Fruit fly (Drosophila melanogaster) whole organism, wandering third instar larva: ENCODE results near the gene Ets21C.

Experiments
- Abd-B ChIP-seq: fragments of >200 bp; optimal IDR thresholded peaks from 2 replicates; lab custom pipeline; 2017; ENCODE audit warnings: missing biosample characterization, missing genetic modification characterization
- CG32264 ChIP-seq: fragments of 200-800 bp; sonication (Bioruptor generic); optimal IDR thresholded peaks from 2 replicates; lab custom pipeline; 2016; ENCODE audit warnings: missing biosample characterization, missing genetic modification characterization
- CG9705 ChIP-seq: fragments of 200-800 bp; sonication (Bioruptor generic); optimal IDR thresholded peaks from 2 replicates; lab custom pipeline; 2018; ENCODE audit warnings: missing biosample characterization, mild to moderate bottlenecking, missing genetic modification characterization
- CrebA ChIP-seq: fragments of 200-800 bp; sonication (Bioruptor generic); optimal IDR thresholded peaks from 2 replicates; lab custom pipeline; 2016; ENCODE audit warnings: missing biosample characterization, mild to moderate bottlenecking, missing genetic modification characterization, borderline replicate concordance
- Dfd ChIP-seq: fragments of >200 bp; optimal IDR thresholded peaks from 2 replicates; lab custom pipeline; 2017; ENCODE audit warnings: missing biosample characterization, missing genetic modification characterization
- Dif ChIP-seq: fragments of 200-275, 200-300 bp; sonication (Bioruptor generic); optimal IDR thresholded peaks from 2 replicates; lab custom pipeline; 2018; ENCODE audit warnings: missing biosample characterization, missing genetic modification characterization; ENCODE audit not compliant: partially characterized antibody
- GATAd ChIP-seq: sonication (Bioruptor generic); optimal IDR thresholded peaks from 2 replicates; lab custom pipeline; 2016; ENCODE audit warnings: missing biosample characterization, missing genetic modification characterization
- HLH106 ChIP-seq: fragments of 200-800 bp; optimal IDR thresholded peaks from 3 replicates; lab custom pipeline; 2019; ENCODE audit warnings: missing biosample characterization, mild to moderate bottlenecking, missing genetic modification characterization, moderate library complexity
- Hnf4 ChIP-seq: fragments of 200-800 bp; sonication (Bioruptor generic); optimal IDR thresholded peaks from 2 replicates; lab custom pipeline; 2016; ENCODE audit warnings: missing biosample characterization, mild to moderate bottlenecking, missing genetic modification characterization
- Hr78 ChIP-seq: fragments of >200 bp; optimal IDR thresholded peaks from 2 replicates; lab custom pipeline; 2017; ENCODE audit warnings: missing biosample characterization, missing genetic modification characterization
- Hr83 ChIP-seq: fragments of 200-300 bp; sonication (Bioruptor generic); optimal IDR thresholded peaks from 2 replicates; lab custom pipeline; 2016; ENCODE audit warnings: missing biosample characterization, mild to moderate bottlenecking, missing genetic modification characterization, moderate library complexity; ENCODE audit not compliant: poor library complexity, severe bottlenecking
- Jra ChIP-seq: sonication (Bioruptor generic); optimal IDR thresholded peaks from 2 replicates; lab custom pipeline; 2016; ENCODE audit warnings: missing biosample characterization, missing genetic modification characterization
- Mio ChIP-seq: sonication (Bioruptor generic); optimal IDR thresholded peaks from 2 replicates; lab custom pipeline; 2016; ENCODE audit warnings: missing biosample characterization, missing genetic modification characterization
- Myc ChIP-seq: fragments of >200 bp; optimal IDR thresholded peaks from 2 replicates; lab custom pipeline; 2017
- N ChIP-seq: fragments of >200 bp; optimal IDR thresholded peaks from 2 replicates; lab custom pipeline; 2018; ENCODE audit warnings: missing biosample characterization, missing external identifiers, missing genetic modification characterization
- OdsH ChIP-seq: fragments of 200-800 bp; sonication (Bioruptor generic); optimal IDR thresholded peaks from 2 replicates; lab custom pipeline; 2016; ENCODE audit warnings: missing biosample characterization, mild to moderate bottlenecking, missing genetic modification characterization
- Rel ChIP-seq, 2 experiments: fragments of 200-800 bp; sonication (Bioruptor generic) in 1 of 2; optimal IDR thresholded peaks; 2 replicates in 1 of 2; 3 replicates in 1 of 2; lab custom pipeline; 2016 to 2019; ENCODE audit warnings: mild to moderate bottlenecking in 2 of 2, missing biosample characterization in 2 of 2, missing genetic modification characterization in 2 of 2, moderate library complexity in 1 of 2
- Sp1 ChIP-seq: fragments of 200-800 bp; sonication (Bioruptor generic); optimal IDR thresholded peaks from 3 replicates; lab custom pipeline; 2019; ENCODE audit warnings: missing biosample characterization, mild to moderate bottlenecking, missing genetic modification characterization, moderate library complexity
- Vsx2 ChIP-seq: fragments of 200-300, 225-300 bp; sonication (Bioruptor generic); optimal IDR thresholded peaks from 2 replicates; lab custom pipeline; 2018; ENCODE audit warnings: missing biosample characterization, missing genetic modification characterization; ENCODE audit not compliant: partially characterized antibody
- br ChIP-seq: fragments of 200-800 bp; sonication (Bioruptor generic); optimal IDR thresholded peaks from 2 replicates; lab custom pipeline; 2016; ENCODE audit warnings: missing biosample characterization, missing genetic modification characterization
- brk ChIP-seq: fragments of 200-800 bp; sonication (Bioruptor generic); optimal IDR thresholded peaks from 2 replicates; lab custom pipeline; 2016; ENCODE audit warnings: missing biosample characterization, mild to moderate bottlenecking, missing genetic modification characterization
- dl ChIP-seq, 2 experiments: fragments of 175-275, 200-275 bp in 1 of 2; fragments of 200-275 bp in 1 of 2; sonication (Bioruptor generic); optimal IDR thresholded peaks; lab custom pipeline; 2018; ENCODE audit warnings: mild to moderate bottlenecking in 2 of 2, missing biosample characterization in 2 of 2, missing genetic modification characterization in 2 of 2, moderate library complexity in 2 of 2; ENCODE audit not compliant: partially characterized antibody in 2 of 2, insufficient read depth in 1 of 2
- dmrt93B ChIP-seq: fragments of 200-800 bp; sonication (Bioruptor generic); optimal IDR thresholded peaks from 2 replicates; lab custom pipeline; 2018; ENCODE audit warnings: missing biosample characterization, mild to moderate bottlenecking, missing genetic modification characterization
- dsf ChIP-seq: sonication (Bioruptor generic); optimal IDR thresholded peaks from 2 replicates; lab custom pipeline; 2016; ENCODE audit warnings: missing biosample characterization, missing genetic modification characterization, borderline replicate concordance
- ey ChIP-seq: fragments of 200-800 bp; sonication (Bioruptor generic); optimal IDR thresholded peaks from 2 replicates; lab custom pipeline; 2016; ENCODE audit warnings: missing biosample characterization, missing genetic modification characterization
- foxo ChIP-seq, 2 experiments: fragments of 200-800 bp; sonication (Bioruptor generic); optimal IDR thresholded peaks; 2 replicates in 1 of 2; 3 replicates in 1 of 2; lab custom pipeline; 2016 to 2017; ENCODE audit warnings: missing biosample characterization in 2 of 2, missing genetic modification characterization in 2 of 2
- fru ChIP-seq: fragments of 200-800 bp; sonication (Bioruptor generic); optimal IDR thresholded peaks from 3 replicates; lab custom pipeline; 2016; ENCODE audit warnings: missing biosample characterization, mild to moderate bottlenecking, missing genetic modification characterization
- h ChIP-seq: fragments of 200-800 bp; sonication (Bioruptor generic); optimal IDR thresholded peaks from 3 replicates; lab custom pipeline; 2016; ENCODE audit warnings: missing biosample characterization, mild to moderate bottlenecking, missing genetic modification characterization
- jim ChIP-seq: fragments of 175-275, 200-325 bp; sonication (Bioruptor generic); optimal IDR thresholded peaks from 2 replicates; lab custom pipeline; 2016; ENCODE audit warnings: missing biosample characterization, mild to moderate bottlenecking, missing genetic modification characterization
- lola ChIP-seq: fragments of >200 bp; optimal IDR thresholded peaks from 2 replicates; lab custom pipeline; 2017; ENCODE audit warnings: missing biosample characterization, missing genetic modification characterization
- pan ChIP-seq: fragments of >200 bp; optimal IDR thresholded peaks from 2 replicates; lab custom pipeline; 2017
- psq ChIP-seq: fragments of 200-800 bp; sonication (Bioruptor generic); optimal IDR thresholded peaks from 3 replicates; lab custom pipeline; 2017; ENCODE audit warnings: missing biosample characterization, mild to moderate bottlenecking, missing genetic modification characterization, moderate library complexity
- rgr ChIP-seq: fragments of 200-800 bp; sonication (Bioruptor generic); optimal IDR thresholded peaks from 3 replicates; lab custom pipeline; 2016; ENCODE audit warnings: missing biosample characterization, mild to moderate bottlenecking, missing genetic modification characterization
- sage ChIP-seq: fragments of 200-800 bp; sonication (Bioruptor generic); optimal IDR thresholded peaks from 2 replicates; lab custom pipeline; 2016; ENCODE audit warnings: missing biosample characterization, mild to moderate bottlenecking, missing genetic modification characterization
- sv ChIP-seq: fragments of 200-800 bp; sonication (Bioruptor generic); optimal IDR thresholded peaks from 3 replicates; lab custom pipeline; 2016; ENCODE audit warnings: missing biosample characterization, missing genetic modification characterization
- tai ChIP-seq: sonication (Bioruptor generic); optimal IDR thresholded peaks from 2 replicates; lab custom pipeline; 2016; ENCODE audit warnings: missing biosample characterization, missing genetic modification characterization
- usp ChIP-seq: fragments of >200 bp; optimal IDR thresholded peaks from 2 replicates; lab custom pipeline; 2017; ENCODE audit warnings: missing biosample characterization, missing genetic modification characterization
- woc ChIP-seq: sonication (Bioruptor generic); optimal IDR thresholded peaks from 2 replicates; lab custom pipeline; 2016; ENCODE audit warnings: missing biosample characterization, mild to moderate bottlenecking, missing genetic modification characterization

The Ets21C gene

dm6 chr2L:552432-552929, at the start of gene Ets21C:
Ets21C (minus strand) TSS chr2L:552923.
- TF ChIP-seq OdsH: peak; percentile 43
- TF ChIP-seq woc: no peak
- no peak for TF ChIP-seq dsf (GFP tag; lab: Kevin White, UChicago)
- no peak for TF ChIP-seq GATAd (GFP tag; lab: Kevin White, UChicago)
- TF ChIP-seq Jra (GFP tag; lab: Kevin White, UChicago): peak; percentile 91
- peak; percentile 27 for TF ChIP-seq Rel (GFP tag; optimal IDR thresholded peaks at IDR 0.05; lab: Kevin White, UChicago)
- TF ChIP-seq Rel (tag; optimal IDR thresholded peaks at IDR 0.05; lab: Kevin White, UChicago): peak; percentile 74
- no peak for TF ChIP-seq foxo (GFP tag; optimal IDR thresholded peaks at IDR 0.05; lab: Kevin White, UChicago)
- no peak for TF ChIP-seq lola (GFP tag; lab: Kevin White, UChicago)
- peak; percentile 26 for TF ChIP-seq Sp1
- no peak for TF ChIP-seq Vsx2 (GFP tag; lab: Kevin White, UChicago)
- no peak for TF ChIP-seq Hnf4 (GFP tag; lab: Kevin White, UChicago)
- TF ChIP-seq fru: no peak
- TF ChIP-seq dmrt93B (GFP tag; lab: Kevin White, UChicago): no peak
- TF ChIP-seq Hr83 (GFP tag; lab: Kevin White, UChicago): peak; percentile 61
- TF ChIP-seq CG32264 (GFP tag; lab: Kevin White, UChicago): no peak
- no peak for TF ChIP-seq tai (GFP tag; lab: Kevin White, UChicago)
- no peak for TF ChIP-seq N (GFP tag; lab: Kevin White, UChicago)
- TF ChIP-seq jim (GFP tag; lab: Kevin White, UChicago): no peak
- TF ChIP-seq h: peak; percentile 51
- no peak for TF ChIP-seq Myc (lab: Kevin White, UChicago)
- TF ChIP-seq sv (GFP tag; lab: Kevin White, UChicago): no peak
- TF ChIP-seq HLH106 (tag; lab: Kevin White, UChicago): no peak
- TF ChIP-seq psq (GFP tag; lab: Kevin White, UChicago): no peak
- TF ChIP-seq ey (GFP tag; lab: Kevin White, UChicago): no peak
- TF ChIP-seq sage (GFP tag; lab: Kevin White, UChicago): no peak
- TF ChIP-seq pan: no peak
- TF ChIP-seq usp (GFP tag; lab: Kevin White, UChicago): no peak
- TF ChIP-seq br (GFP tag; lab: Kevin White, UChicago): no peak
- no peak for TF ChIP-seq Dfd
- no peak for TF ChIP-seq CG9705 (GFP tag; lab: Kevin White, UChicago)
- peak; percentile 35 to 39 for TF ChIP-seq dl (GFP tag; optimal IDR thresholded peaks at IDR 0.05; lab: Kevin White, UChicago; ENCODE audit: insufficient read depth in 1 of 2, partially characterized antibody in 2 of 2)
- TF ChIP-seq brk (GFP tag; lab: Kevin White, UChicago): no peak
- TF ChIP-seq CrebA (GFP tag; lab: Kevin White, UChicago): no peak
- peak; percentile 69 for TF ChIP-seq Dif (GFP tag; lab: Kevin White, UChicago)
- no peak for TF ChIP-seq Abd-B (GFP tag; lab: Kevin White, UChicago)
- no peak for TF ChIP-seq Mio (GFP tag; lab: Kevin White, UChicago)
- TF ChIP-seq Hr78: no peak
- TF ChIP-seq rgr: peak; percentile 2

dm6 chr2L:602439-602879, 49.7 kb upstream of the Ets21C start, which contains the start of gene CG13689:
CG13689 (plus strand) TSS chr2L:602813.
- no peak for TF ChIP-seq CG32264 (GFP tag; lab: Kevin White, UChicago)
- no peak for TF ChIP-seq Vsx2 (GFP tag; lab: Kevin White, UChicago)
- no peak for TF ChIP-seq usp (GFP tag; lab: Kevin White, UChicago)
- TF ChIP-seq tai (GFP tag; lab: Kevin White, UChicago): peak; percentile 76
- no peak for TF ChIP-seq Dfd
- peak; percentile 68 for TF ChIP-seq Hnf4 (GFP tag; lab: Kevin White, UChicago)
- TF ChIP-seq brk (GFP tag; lab: Kevin White, UChicago): peak; percentile 77
- TF ChIP-seq N (GFP tag; lab: Kevin White, UChicago): no peak
- TF ChIP-seq lola (GFP tag; lab: Kevin White, UChicago): no peak
- peak; percentile 27 for TF ChIP-seq GATAd (GFP tag; lab: Kevin White, UChicago)
- no peak for TF ChIP-seq dl (GFP tag; optimal IDR thresholded peaks at IDR 0.05; lab: Kevin White, UChicago; ENCODE audit: insufficient read depth in 1 of 2, partially characterized antibody in 2 of 2)
- no peak for TF ChIP-seq pan
- TF ChIP-seq Jra (GFP tag; lab: Kevin White, UChicago): peak; percentile 38
- TF ChIP-seq HLH106 (tag; lab: Kevin White, UChicago): peak; percentile 54
- no peak for TF ChIP-seq Sp1
- peak; percentile 51 for TF ChIP-seq OdsH
- TF ChIP-seq fru: peak; percentile 45
- TF ChIP-seq dsf (GFP tag; lab: Kevin White, UChicago): peak; percentile 38
- peak; percentile 34 for TF ChIP-seq psq (GFP tag; lab: Kevin White, UChicago)
- peak in 1 of 2 experiments; percentile 59 for TF ChIP-seq foxo (GFP tag; optimal IDR thresholded peaks at IDR 0.05; lab: Kevin White, UChicago)
- peak; percentile 25 for TF ChIP-seq dmrt93B (GFP tag; lab: Kevin White, UChicago)
- no peak for TF ChIP-seq sage (GFP tag; lab: Kevin White, UChicago)
- no peak for TF ChIP-seq jim (GFP tag; lab: Kevin White, UChicago)
- TF ChIP-seq Hr83 (GFP tag; lab: Kevin White, UChicago): peak; percentile 15
- TF ChIP-seq Abd-B (GFP tag; lab: Kevin White, UChicago): no peak
- peak; percentile 6 for TF ChIP-seq br (GFP tag; lab: Kevin White, UChicago)
- TF ChIP-seq Myc (lab: Kevin White, UChicago): no peak
- no peak for TF ChIP-seq Dif (GFP tag; lab: Kevin White, UChicago)
- TF ChIP-seq CrebA (GFP tag; lab: Kevin White, UChicago): no peak
- TF ChIP-seq woc: no peak
- TF ChIP-seq Hr78: no peak
- peak; percentile 42 for TF ChIP-seq sv (GFP tag; lab: Kevin White, UChicago)
- no peak for TF ChIP-seq Mio (GFP tag; lab: Kevin White, UChicago)
- peak; percentile 33 for TF ChIP-seq h
- peak; percentile 12 for TF ChIP-seq ey (GFP tag; lab: Kevin White, UChicago)
- peak; percentile 17 for TF ChIP-seq CG9705 (GFP tag; lab: Kevin White, UChicago)
- peak; percentile 53 for TF ChIP-seq rgr
- no peak for TF ChIP-seq Rel (GFP tag; optimal IDR thresholded peaks at IDR 0.05; lab: Kevin White, UChicago)
- no peak for TF ChIP-seq Rel (tag; optimal IDR thresholded peaks at IDR 0.05; lab: Kevin White, UChicago)
